Worm (Caenorhabditis elegans) whole organism, early embryonic: ENCODE measurements around the gene lact-9.

Source experiments
- B0310.2 ChIP-seq: sonication (generic microtip); optimal IDR thresholded peaks from 2 replicates; lab custom pipeline; 2016; ENCODE audit warnings: mild to moderate bottlenecking, missing genetic modification characterization, missing compliant biosample characterization
- F13C5.2 ChIP-seq: sonication (generic microtip); optimal IDR thresholded peaks from 2 replicates; lab custom pipeline; 2017; ENCODE audit warnings: mild to moderate bottlenecking, missing genetic modification characterization, inconsistent platforms, missing compliant biosample characterization
- aly-1 ChIP-seq: sonication (generic microtip); optimal IDR thresholded peaks from 2 replicates; lab custom pipeline; 2016; ENCODE audit warnings: missing genetic modification characterization, missing compliant biosample characterization
- ama-1 ChIP-seq: fragments of 150-350 bp; optimal IDR thresholded peaks from 2 replicates; lab custom pipeline; 2014
- ets-7 ChIP-seq: sonication (generic microtip); optimal IDR thresholded peaks from 2 replicates; lab custom pipeline; 2016; ENCODE audit warnings: missing genotype, missing genetic modification characterization, missing compliant biosample characterization
- hmg-4 ChIP-seq: fragments of 200-800 bp; sonication (Bioruptor generic); optimal IDR thresholded peaks from 2 replicates; lab custom pipeline; 2018; ENCODE audit warnings: mild to moderate bottlenecking, missing genetic modification characterization, missing compliant biosample characterization
- hnd-1 ChIP-seq: sonication (generic microtip); optimal IDR thresholded peaks from 2 replicates; lab custom pipeline; 2016; ENCODE audit warnings: missing genetic modification characterization, missing compliant biosample characterization
- scrt-1 ChIP-seq: fragments of 200-800 bp; sonication (Bioruptor generic); IDR thresholded peaks from 2 replicates; pipeline ENCODE4 v1.3.6; 2022; ENCODE audit warnings: missing genetic modification characterization, missing compliant biosample characterization
- tbx-11 ChIP-seq: fragments of 200-800 bp; sonication (Bioruptor generic); IDR thresholded peaks from 2 replicates; pipeline ENCODE4 v1.3.6; 2022; ENCODE audit warnings: missing genetic modification characterization, missing compliant biosample characterization
- tbx-37 ChIP-seq: fragments of 200-800 bp; sonication (Bioruptor generic); conservative IDR thresholded peaks from 2 replicates; pipeline ENCODE4 v1.3.6; 2022; ENCODE audit warnings: missing genetic modification reagents, missing genetic modification characterization, missing compliant biosample characterization
- tra-4 ChIP-seq: sonication (generic microtip); optimal IDR thresholded peaks from 2 replicates; lab custom pipeline; 2017; ENCODE audit warnings: missing genetic modification characterization, missing compliant biosample characterization

- no peak for TF ChIP-seq ama-1
- TF ChIP-seq tbx-37 (GFP tag; lab: Robert Waterston, UW) = no peak
- TF ChIP-seq B0310.2 (tag; lab: Kevin White, UChicago) = no peak
- no peak for TF ChIP-seq ets-7
- no peak for TF ChIP-seq hnd-1 (tag; lab: Kevin White, UChicago)
- TF ChIP-seq F13C5.2 (tag; lab: Kevin White, UChicago) = no peak
- TF ChIP-seq aly-1 (tag; lab: Kevin White, UChicago) = no peak
- no peak for TF ChIP-seq scrt-1 (GFP tag; lab: Robert Waterston, UW)
- no peak for TF ChIP-seq tbx-11 (GFP tag; lab: Robert Waterston, UW)
- no peak for TF ChIP-seq tra-4 (tag; lab: Kevin White, UChicago)
- no peak for TF ChIP-seq hmg-4 (GFP tag; lab: Kevin White, UChicago)
Observed at ce11 chrIV:13755619-13756018, 29.8 kb downstream of the lact-9 start.
